Worm (Caenorhabditis elegans) whole organism, L1 larva: ENCODE results near the gene hum-10.

Experiments
- C16A3.4 ChIP-seq: fragments of 150-350 bp; optimal IDR thresholded peaks from 2 replicates; lab custom pipeline; 2014; ENCODE audit warnings: missing biosample characterization, missing genetic modification characterization
- C34B4.2 ChIP-seq: sonication (generic microtip); optimal IDR thresholded peaks from 2 replicates; lab custom pipeline; 2017; ENCODE audit warnings: mild to moderate bottlenecking, missing genetic modification characterization, missing compliant biosample characterization
- F16B12.6 ChIP-seq: fragments of 150-350 bp; optimal IDR thresholded peaks from 2 replicates; lab custom pipeline; 2014; ENCODE audit warnings: missing biosample characterization, missing genetic modification characterization
- aha-1 ChIP-seq: fragments of 150-350 bp; optimal IDR thresholded peaks from 2 replicates; lab custom pipeline; 2014; ENCODE audit warnings: missing biosample characterization, missing genetic modification characterization
- aly-2 ChIP-seq: fragments of 150-350 bp; optimal IDR thresholded peaks from 2 replicates; lab custom pipeline; 2014; ENCODE audit warnings: missing biosample characterization, missing genetic modification characterization
- blmp-1 ChIP-seq: fragments of 150-350 bp; optimal IDR thresholded peaks from 2 replicates; lab custom pipeline; 2014; ENCODE audit warnings: missing biosample characterization, missing genetic modification characterization
- ceh-63 ChIP-seq: fragments of 200-800 bp; sonication (Bioruptor generic); optimal IDR thresholded peaks from 2 replicates; lab custom pipeline; 2018; ENCODE audit warnings: mild to moderate bottlenecking, missing genetic modification characterization, missing compliant biosample characterization
- ceh-8 ChIP-seq: fragments of 200-800 bp; sonication (Bioruptor generic); optimal IDR thresholded peaks from 2 replicates; lab custom pipeline; 2018; ENCODE audit warnings: mild to moderate bottlenecking, missing genetic modification characterization, moderate library complexity, missing compliant biosample characterization
- ceh-88 ChIP-seq: fragments of 200-800 bp; sonication (Bioruptor generic); IDR thresholded peaks from 2 replicates; pipeline ENCODE4 v1.3.6; 2022; ENCODE audit warnings: missing genetic modification characterization, missing compliant biosample characterization
- dpl-1 ChIP-seq, 3 experiments: fragments of 150-350 bp in 2 of 3; sonication (generic microtip) in 1 of 3; optimal IDR thresholded peaks; 2 replicates each; lab custom pipeline; 2014 to 2017; ENCODE audit warnings: missing biosample characterization in 3 of 3, missing genetic modification characterization in 3 of 3, missing genetic modification reagents in 3 of 3
- efl-1 ChIP-seq, 4 experiments: fragments of 150-350 bp; optimal IDR thresholded peaks in 3 of 4; peaks in 1 of 4; 1 replicate in 1 of 4; 2 replicates in 3 of 4; lab custom pipeline; 2014; ENCODE audit warnings: missing biosample characterization in 2 of 4, missing genetic modification characterization in 2 of 4, missing genetic modification reagents in 2 of 4
- efl-3 ChIP-seq: fragments of 200-800 bp; sonication (Bioruptor generic); optimal IDR thresholded peaks from 2 replicates; lab custom pipeline; 2018; ENCODE audit warnings: mild to moderate bottlenecking, missing genetic modification characterization, missing compliant biosample characterization
- egl-27 ChIP-seq, 2 experiments: fragments of 150-350 bp in 1 of 2; sonication (generic microtip); optimal IDR thresholded peaks; 3 replicates each; lab custom pipeline; 2017 to 2018; ENCODE audit warnings: missing biosample characterization in 2 of 2, missing genetic modification characterization in 2 of 2, missing genetic modification reagents in 2 of 2
- elt-2 ChIP-seq: sonication (generic microtip); optimal IDR thresholded peaks from 2 replicates; lab custom pipeline; 2016; ENCODE audit warnings: missing genetic modification characterization, mild to moderate bottlenecking, inconsistent platforms, missing compliant biosample characterization, missing genetic modification reagents
- ets-5 ChIP-seq: fragments of 200-800 bp; sonication (Bioruptor generic); IDR thresholded peaks from 2 replicates; pipeline ENCODE4 v1.3.6; 2022; ENCODE audit warnings: missing genetic modification characterization, missing compliant biosample characterization
- fkh-10 ChIP-seq: sonication (generic microtip); optimal IDR thresholded peaks from 2 replicates; lab custom pipeline; 2017; ENCODE audit warnings: missing biosample characterization, missing genetic modification reagents, missing genetic modification characterization
- fkh-4 ChIP-seq: sonication (generic microtip); optimal IDR thresholded peaks from 2 replicates; lab custom pipeline; 2016; ENCODE audit warnings: missing compliant biosample characterization, missing genetic modification characterization, borderline replicate concordance
- fkh-8 ChIP-seq: sonication (generic microtip); optimal IDR thresholded peaks from 2 replicates; lab custom pipeline; 2016; ENCODE audit warnings: mild to moderate bottlenecking, missing genetic modification characterization, missing compliant biosample characterization
- fos-1 ChIP-seq: fragments of 150-350 bp; optimal IDR thresholded peaks from 2 replicates; lab custom pipeline; 2014; ENCODE audit warnings: missing biosample characterization, missing genetic modification characterization
- grh-1 ChIP-seq: fragments of 200-800 bp; sonication (Bioruptor generic); IDR thresholded peaks from 2 replicates; pipeline ENCODE4 v1.3.6; 2022; ENCODE audit warnings: missing genetic modification reagents, missing genetic modification characterization, missing compliant biosample characterization
- hlh-4 ChIP-seq: sonication (generic microtip); optimal IDR thresholded peaks from 2 replicates; lab custom pipeline; 2016; ENCODE audit warnings: mild to moderate bottlenecking, missing genetic modification characterization, missing compliant biosample characterization
- hpl-2 ChIP-seq: fragments of 150-350 bp; optimal IDR thresholded peaks from 2 replicates; lab custom pipeline; 2014; ENCODE audit warnings: missing biosample characterization, missing genetic modification reagents, missing genetic modification characterization
- irx-1 ChIP-seq: sonication (generic microtip); optimal IDR thresholded peaks from 2 replicates; lab custom pipeline; 2016; ENCODE audit warnings: missing genetic modification characterization, missing compliant biosample characterization
- jun-1 ChIP-seq: fragments of 150-350 bp; optimal IDR thresholded peaks from 2 replicates; lab custom pipeline; 2014; ENCODE audit warnings: missing biosample characterization, missing genetic modification reagents, missing genetic modification characterization
- lin-15B ChIP-seq: fragments of 150-350 bp; sonication (generic microtip); optimal IDR thresholded peaks from 3 replicates; lab custom pipeline; 2014; ENCODE audit warnings: missing biosample characterization, missing genetic modification characterization
- lin-39 ChIP-seq: fragments of 150-350 bp; optimal IDR thresholded peaks from 2 replicates; lab custom pipeline; 2014; ENCODE audit warnings: missing biosample characterization, missing genetic modification reagents, missing genetic modification characterization
- lsy-2 ChIP-seq, 2 experiments: fragments of 150-350 bp; optimal IDR thresholded peaks; 2 replicates each; lab custom pipeline; 2014; ENCODE audit warnings: missing biosample characterization in 2 of 2, missing genetic modification characterization in 2 of 2
- mef-2 ChIP-seq: fragments of 150-350 bp; optimal IDR thresholded peaks from 2 replicates; lab custom pipeline; 2014; ENCODE audit warnings: missing biosample characterization, missing genetic modification characterization
- mep-1 ChIP-seq: fragments of 150-350 bp; optimal IDR thresholded peaks from 2 replicates; lab custom pipeline; 2014; ENCODE audit warnings: missing biosample characterization, missing genetic modification characterization
- nhr-12 ChIP-seq: sonication (generic microtip); optimal IDR thresholded peaks from 2 replicates; lab custom pipeline; 2017; ENCODE audit warnings: missing biosample characterization, missing genetic modification characterization
- nhr-19 ChIP-seq: fragments of 200-800 bp; sonication (Bioruptor generic); conservative IDR thresholded peaks from 2 replicates; pipeline ENCODE4 v1.3.6; 2022; ENCODE audit warnings: missing genetic modification characterization, missing compliant biosample characterization
- nhr-237 ChIP-seq: fragments of 150-350 bp; optimal IDR thresholded peaks from 2 replicates; lab custom pipeline; 2014; ENCODE audit warnings: missing biosample characterization, missing genetic modification characterization
- nhr-28 ChIP-seq: fragments of 150-350 bp; optimal IDR thresholded peaks from 2 replicates; lab custom pipeline; 2014; ENCODE audit warnings: missing biosample characterization, missing genetic modification characterization
- nhr-71 ChIP-seq: sonication (generic microtip); optimal IDR thresholded peaks from 2 replicates; lab custom pipeline; 2016; ENCODE audit warnings: mild to moderate bottlenecking, missing genetic modification characterization, moderate library complexity, missing compliant biosample characterization
- nhr-77 ChIP-seq: fragments of 150-350 bp; optimal IDR thresholded peaks from 2 replicates; lab custom pipeline; 2014; ENCODE audit warnings: missing biosample characterization, missing genetic modification characterization
- nhr-84 ChIP-seq: sonication (generic microtip); optimal IDR thresholded peaks from 2 replicates; lab custom pipeline; 2017; ENCODE audit warnings: missing biosample characterization, missing genetic modification characterization
- pag-3 ChIP-seq: sonication (generic microtip); optimal IDR thresholded peaks from 2 replicates; lab custom pipeline; 2017; ENCODE audit warnings: missing genetic modification characterization, mild to moderate bottlenecking, missing compliant biosample characterization, antibody characterized with exemption, borderline replicate concordance; ENCODE audit not compliant: insufficient read depth
- rnt-1 ChIP-seq: sonication (generic microtip); optimal IDR thresholded peaks from 2 replicates; lab custom pipeline; 2016; ENCODE audit warnings: mild to moderate bottlenecking, missing genetic modification characterization, moderate library complexity, missing compliant biosample characterization
- snpc-4 ChIP-seq: fragments of 150-350 bp; optimal IDR thresholded peaks from 2 replicates; lab custom pipeline; 2014; ENCODE audit warnings: missing biosample characterization, missing genetic modification characterization
- snu-23 ChIP-seq: sonication (generic microtip); optimal IDR thresholded peaks from 2 replicates; lab custom pipeline; 2016; ENCODE audit warnings: missing genetic modification characterization, missing compliant biosample characterization
- sox-4 ChIP-seq: sonication (generic microtip); optimal IDR thresholded peaks from 2 replicates; lab custom pipeline; 2016; ENCODE audit warnings: missing genetic modification characterization, missing compliant biosample characterization
- sup-37 ChIP-seq: fragments of 200-800 bp; sonication (Bioruptor generic); optimal IDR thresholded peaks from 2 replicates; lab custom pipeline; 2018; ENCODE audit warnings: mild to moderate bottlenecking, missing genetic modification characterization, missing compliant biosample characterization
- swsn-7 ChIP-seq: sonication (generic microtip); optimal IDR thresholded peaks from 2 replicates; lab custom pipeline; 2016; ENCODE audit warnings: missing genetic modification characterization, missing compliant biosample characterization
- tbx-2 ChIP-seq: sonication (generic microtip); optimal IDR thresholded peaks from 2 replicates; lab custom pipeline; 2016; ENCODE audit warnings: missing genetic modification characterization, missing compliant biosample characterization
- unc-130 ChIP-seq: fragments of 150-350 bp; optimal IDR thresholded peaks from 2 replicates; lab custom pipeline; 2017; ENCODE audit warnings: missing biosample characterization, missing genetic modification characterization, inconsistent platforms
- unc-62 ChIP-seq: fragments of 150-350 bp; optimal IDR thresholded peaks from 2 replicates; lab custom pipeline; 2014; ENCODE audit warnings: missing biosample characterization, missing genetic modification reagents, missing genetic modification characterization
- unc-86 ChIP-seq: sonication (generic microtip); optimal IDR thresholded peaks from 2 replicates; lab custom pipeline; 2016; ENCODE audit warnings: missing genetic modification characterization, missing compliant biosample characterization
- vab-15 ChIP-seq: sonication (generic microtip); optimal IDR thresholded peaks from 2 replicates; lab custom pipeline; 2017; ENCODE audit warnings: missing genotype, mild to moderate bottlenecking, missing genetic modification characterization, missing compliant biosample characterization
- zag-1 ChIP-seq: fragments of 150-350 bp; optimal IDR thresholded peaks from 2 replicates; lab custom pipeline; 2014; ENCODE audit warnings: missing biosample characterization, missing genetic modification characterization
- ztf-4 ChIP-seq: fragments of 150-350 bp; optimal IDR thresholded peaks from 2 replicates; lab custom pipeline; 2014; ENCODE audit warnings: missing biosample characterization, missing genetic modification characterization

hum-10 gene

DNA sequence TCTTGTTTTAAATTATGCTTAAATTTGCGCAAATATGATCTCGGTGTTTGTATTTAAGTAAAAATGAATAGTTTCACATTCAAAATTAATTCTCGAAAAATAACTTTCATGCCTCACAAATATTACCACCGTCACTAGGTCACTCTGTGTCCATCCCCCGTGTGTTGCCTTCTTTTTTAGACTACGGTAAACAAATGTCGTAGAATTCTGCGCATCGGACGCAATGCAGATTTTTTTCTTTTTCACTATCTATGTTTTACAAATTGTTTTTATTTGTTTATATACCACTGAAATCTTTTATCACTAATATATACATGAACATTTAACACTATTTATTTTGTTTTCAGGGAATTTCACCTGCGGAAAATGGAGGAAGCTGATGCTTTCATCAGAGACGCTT, 36.2 kb upstream of the hum-10 start, which contains the start of gene R08E3.3 (continued):
- TF ChIP-seq swsn-7 (tag; lab: Kevin White, UChicago) (peak; percentile 34), F16B12.6 (tag; lab: Kevin White, UChicago) (peak; percentile 79), sup-37 (GFP tag; lab: Kevin White, UChicago) (no peak), snu-23 (GFP tag; lab: Kevin White, UChicago) (peak; percentile 61), ceh-8 (GFP tag; lab: Kevin White, UChicago) (no peak), efl-3 (GFP tag; lab: Kevin White, UChicago) (no peak), lin-15B (no peak), ceh-63 (GFP tag; lab: Kevin White, UChicago) (no peak), ceh-88 (GFP tag; lab: Robert Waterston, UW) (no peak), blmp-1 (tag; lab: Kevin White, UChicago) (peak; percentile 70), mep-1 (tag; lab: Kevin White, UChicago) (peak; percentile 68), vab-15 (no peak), lsy-2 (tag; optimal IDR thresholded peaks at IDR 0.05; lab: Kevin White, UChicago) (peak; percentile 94 to 98), hlh-4 (tag; lab: Kevin White, UChicago) (no peak), aha-1 (tag; lab: Kevin White, UChicago) (no peak), ets-5 (GFP tag; lab: Robert Waterston, UW) (no peak), efl-1 (optimal IDR thresholded peaks at IDR 0.05; lab: Kevin White, UChicago) (peak; percentile 3 to 25), efl-1 (GFP tag; optimal IDR thresholded peaks at IDR 0.05 in 1 of 2; lab: Kevin White, UChicago) (peak in 1 of 2 experiments; percentile 93), ztf-4 (tag; lab: Kevin White, UChicago) (no peak), nhr-77 (tag; lab: Kevin White, UChicago) (no peak), irx-1 (tag; lab: Kevin White, UChicago) (peak; percentile 25), unc-130 (tag; lab: Kevin White, UChicago) (no peak), nhr-12 (tag; lab: Kevin White, UChicago) (no peak), nhr-84 (tag; lab: Kevin White, UChicago) (no peak), rnt-1 (tag; lab: Kevin White, UChicago) (peak; percentile 2), hpl-2 (GFP tag; lab: Kevin White, UChicago) (no peak), C16A3.4 (tag; lab: Kevin White, UChicago) (peak; percentile 54), fos-1 (tag; lab: Kevin White, UChicago) (no peak), lin-39 (no peak), C34B4.2 (no peak), fkh-8 (tag; lab: Kevin White, UChicago) (no peak), sox-4 (tag; lab: Kevin White, UChicago) (no peak), nhr-19 (GFP tag; lab: Robert Waterston, UW) (no peak), nhr-237 (tag; lab: Kevin White, UChicago) (no peak), unc-62 (no peak), snpc-4 (tag; lab: Kevin White, UChicago) (peak; percentile 4), unc-86 (tag; lab: Kevin White, UChicago) (no peak), mef-2 (tag; lab: Kevin White, UChicago) (no peak), dpl-1 (GFP tag; optimal IDR thresholded peaks at IDR 0.05; lab: Kevin White, UChicago) (peak in 2 of 3 experiments; percentile 11 to 34), zag-1 (tag; lab: Kevin White, UChicago) (no peak), nhr-71 (tag; lab: Kevin White, UChicago) (peak; percentile 56)

DNA sequence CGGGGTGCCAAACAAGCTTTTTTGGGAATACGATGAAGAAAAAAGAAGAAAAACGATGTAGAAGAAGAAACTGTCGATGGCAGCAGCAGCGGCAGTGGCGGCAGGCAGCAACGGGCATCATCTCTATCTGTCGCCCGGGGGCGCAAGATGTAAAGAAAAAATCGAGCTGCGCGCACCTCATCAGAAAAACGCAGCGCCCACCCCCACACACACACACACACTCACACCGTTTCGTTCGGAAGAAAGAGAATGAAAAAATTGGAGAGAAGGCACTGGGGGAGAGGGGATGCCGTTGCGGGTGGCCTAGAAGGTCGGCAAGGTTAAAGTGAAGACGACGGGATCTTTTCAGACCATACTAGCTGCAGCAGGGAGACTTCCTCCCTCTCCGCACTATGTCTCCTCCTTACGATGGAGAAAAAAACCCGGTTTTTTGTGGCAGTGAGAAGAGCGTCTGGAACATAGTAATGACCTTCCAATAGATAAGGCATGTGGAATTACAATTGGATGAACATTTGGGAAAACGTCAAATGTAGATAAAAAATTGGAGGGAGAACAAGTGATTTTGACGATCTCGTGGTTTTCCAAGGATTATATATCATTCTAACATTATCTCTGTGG, 31.1 kb upstream of the hum-10 start:
- peak; percentile 80 for TF ChIP-seq pag-3 (tag; lab: Kevin White, UChicago)
- TF ChIP-seq nhr-19 (GFP tag; lab: Robert Waterston, UW): peak; percentile 41
- no peak for TF ChIP-seq lin-15B
- no peak for TF ChIP-seq sox-4 (tag; lab: Kevin White, UChicago)
- TF ChIP-seq ztf-4 (tag; lab: Kevin White, UChicago): no peak
- no peak for TF ChIP-seq nhr-28
- no peak for TF ChIP-seq C34B4.2
- TF ChIP-seq tbx-2 (tag; lab: Kevin White, UChicago): peak; percentile 17
- no peak for TF ChIP-seq sup-37 (GFP tag; lab: Kevin White, UChicago)
- TF ChIP-seq ceh-63 (GFP tag; lab: Kevin White, UChicago): no peak
- no peak for TF ChIP-seq elt-2
- no peak for TF ChIP-seq egl-27 (tag; optimal IDR thresholded peaks at IDR 0.05; lab: Kevin White, UChicago)
- TF ChIP-seq fkh-10 (GFP tag; lab: Kevin White, UChicago): no peak
- TF ChIP-seq lsy-2 (tag; optimal IDR thresholded peaks at IDR 0.05; lab: Kevin White, UChicago): no peak
- no peak for TF ChIP-seq hpl-2 (GFP tag; lab: Kevin White, UChicago)
- TF ChIP-seq aly-2 (tag; lab: Kevin White, UChicago): no peak
- TF ChIP-seq unc-130 (tag; lab: Kevin White, UChicago): no peak
- TF ChIP-seq snu-23 (GFP tag; lab: Kevin White, UChicago): peak; percentile 56
- no peak for TF ChIP-seq fkh-4
- peak; percentile 2 for TF ChIP-seq jun-1 (tag; lab: Kevin White, UChicago)
- TF ChIP-seq ceh-88 (GFP tag; lab: Robert Waterston, UW): no peak
- TF ChIP-seq grh-1 (GFP tag; lab: Robert Waterston, UW): 0 out of 2 replicates have a peak, but pooled peaks have one; percentile 33
- TF ChIP-seq F16B12.6 (tag; lab: Kevin White, UChicago): no peak
